Worm (Caenorhabditis elegans) whole organism, L1 larva: ENCODE measurements around the gene F44E5.1.

Experiments used
- C04F5.9 ChIP-seq: sonication (generic microtip); optimal IDR thresholded peaks from 2 replicates; lab custom pipeline; 2016; ENCODE audit warnings: missing genetic modification characterization, missing compliant biosample characterization
- C16A3.4 ChIP-seq: fragments of 150-350 bp; optimal IDR thresholded peaks from 2 replicates; lab custom pipeline; 2014; ENCODE audit warnings: missing biosample characterization, missing genetic modification characterization
- C34B4.2 ChIP-seq: sonication (generic microtip); optimal IDR thresholded peaks from 2 replicates; lab custom pipeline; 2017; ENCODE audit warnings: mild to moderate bottlenecking, missing genetic modification characterization, missing compliant biosample characterization
- F16B12.6 ChIP-seq: fragments of 150-350 bp; optimal IDR thresholded peaks from 2 replicates; lab custom pipeline; 2014; ENCODE audit warnings: missing biosample characterization, missing genetic modification characterization
- Y116A8C.19 ChIP-seq: sonication (generic microtip); optimal IDR thresholded peaks from 2 replicates; lab custom pipeline; 2016; ENCODE audit warnings: missing compliant biosample characterization, missing genetic modification characterization, borderline replicate concordance
- alr-1 ChIP-seq: fragments of 200-800 bp; sonication (Bioruptor generic); optimal IDR thresholded peaks from 2 replicates; lab custom pipeline; 2018; ENCODE audit warnings: borderline replicate concordance, mild to moderate bottlenecking, missing genetic modification characterization, missing compliant biosample characterization
- aly-2 ChIP-seq: fragments of 150-350 bp; optimal IDR thresholded peaks from 2 replicates; lab custom pipeline; 2014; ENCODE audit warnings: missing biosample characterization, missing genetic modification characterization
- ama-1 ChIP-seq: fragments of 150-350 bp; optimal IDR thresholded peaks from 2 replicates; lab custom pipeline; 2014
- ceh-63 ChIP-seq: fragments of 200-800 bp; sonication (Bioruptor generic); optimal IDR thresholded peaks from 2 replicates; lab custom pipeline; 2018; ENCODE audit warnings: mild to moderate bottlenecking, missing genetic modification characterization, missing compliant biosample characterization
- ceh-8 ChIP-seq: fragments of 200-800 bp; sonication (Bioruptor generic); optimal IDR thresholded peaks from 2 replicates; lab custom pipeline; 2018; ENCODE audit warnings: mild to moderate bottlenecking, missing genetic modification characterization, moderate library complexity, missing compliant biosample characterization
- ceh-88 ChIP-seq: fragments of 200-800 bp; sonication (Bioruptor generic); IDR thresholded peaks from 2 replicates; pipeline ENCODE4 v1.3.6; 2022; ENCODE audit warnings: missing genetic modification characterization, missing compliant biosample characterization
- ceh-90 ChIP-seq: sonication (generic microtip); optimal IDR thresholded peaks from 2 replicates; lab custom pipeline; 2016; ENCODE audit warnings: missing genetic modification characterization, missing compliant biosample characterization
- dpl-1 ChIP-seq, 3 experiments: fragments of 150-350 bp in 2 of 3; sonication (generic microtip) in 1 of 3; optimal IDR thresholded peaks; 2 replicates each; lab custom pipeline; 2014 to 2017; ENCODE audit warnings: missing biosample characterization in 3 of 3, missing genetic modification characterization in 3 of 3, missing genetic modification reagents in 3 of 3
- dsc-1 ChIP-seq: sonication (generic microtip); optimal IDR thresholded peaks from 2 replicates; lab custom pipeline; 2016; ENCODE audit warnings: mild to moderate bottlenecking, missing genetic modification characterization, missing compliant biosample characterization
- efl-3 ChIP-seq: fragments of 200-800 bp; sonication (Bioruptor generic); optimal IDR thresholded peaks from 2 replicates; lab custom pipeline; 2018; ENCODE audit warnings: mild to moderate bottlenecking, missing genetic modification characterization, missing compliant biosample characterization
- egl-27 ChIP-seq, 2 experiments: fragments of 150-350 bp in 1 of 2; sonication (generic microtip); optimal IDR thresholded peaks; 3 replicates each; lab custom pipeline; 2017 to 2018; ENCODE audit warnings: missing biosample characterization in 2 of 2, missing genetic modification characterization in 2 of 2, missing genetic modification reagents in 2 of 2
- elt-2 ChIP-seq: sonication (generic microtip); optimal IDR thresholded peaks from 2 replicates; lab custom pipeline; 2016; ENCODE audit warnings: missing genetic modification characterization, mild to moderate bottlenecking, inconsistent platforms, missing compliant biosample characterization, missing genetic modification reagents
- ets-5 ChIP-seq: fragments of 200-800 bp; sonication (Bioruptor generic); IDR thresholded peaks from 2 replicates; pipeline ENCODE4 v1.3.6; 2022; ENCODE audit warnings: missing genetic modification characterization, missing compliant biosample characterization
- fkh-10 ChIP-seq: sonication (generic microtip); optimal IDR thresholded peaks from 2 replicates; lab custom pipeline; 2017; ENCODE audit warnings: missing biosample characterization, missing genetic modification reagents, missing genetic modification characterization
- fkh-4 ChIP-seq: sonication (generic microtip); optimal IDR thresholded peaks from 2 replicates; lab custom pipeline; 2016; ENCODE audit warnings: missing compliant biosample characterization, missing genetic modification characterization, borderline replicate concordance
- hlh-4 ChIP-seq: sonication (generic microtip); optimal IDR thresholded peaks from 2 replicates; lab custom pipeline; 2016; ENCODE audit warnings: mild to moderate bottlenecking, missing genetic modification characterization, missing compliant biosample characterization
- hpl-2 ChIP-seq: fragments of 150-350 bp; optimal IDR thresholded peaks from 2 replicates; lab custom pipeline; 2014; ENCODE audit warnings: missing biosample characterization, missing genetic modification reagents, missing genetic modification characterization
- irx-1 ChIP-seq: sonication (generic microtip); optimal IDR thresholded peaks from 2 replicates; lab custom pipeline; 2016; ENCODE audit warnings: missing genetic modification characterization, missing compliant biosample characterization
- isw-1 ChIP-seq: fragments of 200-800 bp; sonication (Bioruptor generic); IDR thresholded peaks from 2 replicates; pipeline ENCODE4 v1.3.6; 2022; ENCODE audit warnings: missing genetic modification characterization, missing compliant biosample characterization
- jun-1 ChIP-seq: fragments of 150-350 bp; optimal IDR thresholded peaks from 2 replicates; lab custom pipeline; 2014; ENCODE audit warnings: missing biosample characterization, missing genetic modification reagents, missing genetic modification characterization
- lin-13 ChIP-seq: fragments of 150-350 bp; optimal IDR thresholded peaks from 2 replicates; lab custom pipeline; 2014; ENCODE audit warnings: missing biosample characterization, missing genetic modification reagents, missing genetic modification characterization
- lin-14 ChIP-seq: fragments of 200-800 bp; sonication (Bioruptor generic); optimal IDR thresholded peaks from 2 replicates; lab custom pipeline; 2018; ENCODE audit warnings: mild to moderate bottlenecking, missing genetic modification characterization, moderate library complexity, missing compliant biosample characterization
- lin-15B ChIP-seq: fragments of 150-350 bp; sonication (generic microtip); optimal IDR thresholded peaks from 3 replicates; lab custom pipeline; 2014; ENCODE audit warnings: missing biosample characterization, missing genetic modification characterization
- lin-35 ChIP-seq, 2 experiments: fragments of 150-350 bp; optimal IDR thresholded peaks; 2 replicates each; lab custom pipeline; 2014; ENCODE audit warnings: missing biosample characterization in 2 of 2, missing genetic modification characterization in 2 of 2, missing genetic modification reagents in 2 of 2
- lin-39 ChIP-seq: fragments of 150-350 bp; optimal IDR thresholded peaks from 2 replicates; lab custom pipeline; 2014; ENCODE audit warnings: missing biosample characterization, missing genetic modification reagents, missing genetic modification characterization
- lir-3 ChIP-seq: sonication (generic microtip); optimal IDR thresholded peaks from 2 replicates; lab custom pipeline; 2016; ENCODE audit warnings: mild to moderate bottlenecking, missing genetic modification characterization, moderate library complexity, missing compliant biosample characterization; ENCODE audit not compliant: poor library complexity
- mdl-1 ChIP-seq, 2 experiments: fragments of 150-350 bp; optimal IDR thresholded peaks; 2 replicates each; lab custom pipeline; 2014 to 2017; ENCODE audit warnings: missing biosample characterization in 2 of 2, missing genetic modification characterization in 2 of 2, inconsistent platforms in 1 of 2
- mef-2 ChIP-seq: fragments of 150-350 bp; optimal IDR thresholded peaks from 2 replicates; lab custom pipeline; 2014; ENCODE audit warnings: missing biosample characterization, missing genetic modification characterization
- nhr-11 ChIP-seq: fragments of 150-350 bp; optimal IDR thresholded peaks from 2 replicates; lab custom pipeline; 2014; ENCODE audit warnings: missing biosample characterization, missing genetic modification characterization
- nhr-12 ChIP-seq: sonication (generic microtip); optimal IDR thresholded peaks from 2 replicates; lab custom pipeline; 2017; ENCODE audit warnings: missing biosample characterization, missing genetic modification characterization
- nhr-19 ChIP-seq: fragments of 200-800 bp; sonication (Bioruptor generic); conservative IDR thresholded peaks from 2 replicates; pipeline ENCODE4 v1.3.6; 2022; ENCODE audit warnings: missing genetic modification characterization, missing compliant biosample characterization
- nhr-20 ChIP-seq: sonication (generic microtip); optimal IDR thresholded peaks from 2 replicates; lab custom pipeline; 2016; ENCODE audit warnings: mild to moderate bottlenecking, missing genetic modification characterization, missing compliant biosample characterization
- nhr-237 ChIP-seq: fragments of 150-350 bp; optimal IDR thresholded peaks from 2 replicates; lab custom pipeline; 2014; ENCODE audit warnings: missing biosample characterization, missing genetic modification characterization
- nhr-28 ChIP-seq: fragments of 150-350 bp; optimal IDR thresholded peaks from 2 replicates; lab custom pipeline; 2014; ENCODE audit warnings: missing biosample characterization, missing genetic modification characterization
- nhr-47 ChIP-seq: sonication (generic microtip); optimal IDR thresholded peaks from 2 replicates; lab custom pipeline; 2016; ENCODE audit warnings: mild to moderate bottlenecking, missing genetic modification characterization, moderate library complexity, missing compliant biosample characterization
- nhr-77 ChIP-seq: fragments of 150-350 bp; optimal IDR thresholded peaks from 2 replicates; lab custom pipeline; 2014; ENCODE audit warnings: missing biosample characterization, missing genetic modification characterization
- nhr-84 ChIP-seq: sonication (generic microtip); optimal IDR thresholded peaks from 2 replicates; lab custom pipeline; 2017; ENCODE audit warnings: missing biosample characterization, missing genetic modification characterization
- nhr-85 ChIP-seq: sonication (generic microtip); peaks from one replicate; lab custom pipeline; 2016; ENCODE audit warnings: missing genetic modification characterization, inconsistent platforms, missing compliant biosample characterization
- sup-37 ChIP-seq: fragments of 200-800 bp; sonication (Bioruptor generic); optimal IDR thresholded peaks from 2 replicates; lab custom pipeline; 2018; ENCODE audit warnings: mild to moderate bottlenecking, missing genetic modification characterization, missing compliant biosample characterization
- swsn-7 ChIP-seq: sonication (generic microtip); optimal IDR thresholded peaks from 2 replicates; lab custom pipeline; 2016; ENCODE audit warnings: missing genetic modification characterization, missing compliant biosample characterization
- tbx-2 ChIP-seq: sonication (generic microtip); optimal IDR thresholded peaks from 2 replicates; lab custom pipeline; 2016; ENCODE audit warnings: missing genetic modification characterization, missing compliant biosample characterization
- tlp-1 ChIP-seq: fragments of 150-350 bp; optimal IDR thresholded peaks from 2 replicates; lab custom pipeline; 2014; ENCODE audit warnings: missing biosample characterization, missing genetic modification characterization
- unc-30 ChIP-seq: sonication (generic microtip); optimal IDR thresholded peaks from 2 replicates; lab custom pipeline; 2017; ENCODE audit warnings: missing biosample characterization, missing genetic modification characterization
- unc-62 ChIP-seq: fragments of 150-350 bp; optimal IDR thresholded peaks from 2 replicates; lab custom pipeline; 2014; ENCODE audit warnings: missing biosample characterization, missing genetic modification reagents, missing genetic modification characterization
- unc-98 ChIP-seq: fragments of 200-800 bp; sonication (Bioruptor generic); IDR thresholded peaks from 2 replicates; pipeline ENCODE4 v1.3.6; 2022; ENCODE audit warnings: missing genetic modification characterization, missing compliant biosample characterization
- vab-15 ChIP-seq: sonication (generic microtip); optimal IDR thresholded peaks from 2 replicates; lab custom pipeline; 2017; ENCODE audit warnings: missing genotype, mild to moderate bottlenecking, missing genetic modification characterization, missing compliant biosample characterization
- zip-4 ChIP-seq: fragments of 200-800 bp; sonication (Bioruptor generic); optimal IDR thresholded peaks from 2 replicates; lab custom pipeline; 2018; ENCODE audit warnings: mild to moderate bottlenecking, missing genetic modification characterization, moderate library complexity, missing compliant biosample characterization
- ztf-11 ChIP-seq, 2 experiments: sonication (generic microtip); optimal IDR thresholded peaks; 2 replicates each; lab custom pipeline; 2016 to 2017; ENCODE audit warnings: missing genetic modification characterization in 2 of 2, missing biosample characterization in 1 of 2, missing compliant biosample characterization in 1 of 2
- ztf-4 ChIP-seq: fragments of 150-350 bp; optimal IDR thresholded peaks from 2 replicates; lab custom pipeline; 2014; ENCODE audit warnings: missing biosample characterization, missing genetic modification characterization

Gene F44E5.1

DNA sequence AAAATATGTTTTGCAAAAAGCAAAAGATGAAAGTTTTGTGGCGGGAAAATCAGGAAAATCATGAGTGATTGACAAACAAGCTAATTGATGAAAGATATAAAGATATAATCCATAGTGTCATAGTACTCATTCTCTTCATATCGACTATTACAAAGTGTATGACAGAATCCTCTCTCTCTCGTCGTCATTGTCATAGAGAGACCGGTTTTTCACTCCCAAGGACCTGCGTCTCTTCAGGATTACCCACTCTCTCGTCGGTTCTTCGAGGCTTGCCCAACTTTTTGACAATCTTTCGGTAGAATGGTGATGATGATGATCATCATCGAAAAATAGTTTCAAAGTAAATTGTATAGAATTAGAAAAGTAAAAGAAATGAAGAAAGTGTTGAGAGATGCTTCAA is 37.0 kb downstream of the F44E5.1 start (continued):
- TF ChIP-seq nhr-12 (no peak), C16A3.4 (tag; lab: Kevin White, UChicago) (no peak), dsc-1 (tag; lab: Kevin White, UChicago) (no peak), lin-15B (no peak), vab-15 (no peak), tlp-1 (tag; lab: Kevin White, UChicago) (no peak), ztf-11 (tag; optimal IDR thresholded peaks at IDR 0.05; lab: Kevin White, UChicago) (no peak), mef-2 (tag; lab: Kevin White, UChicago) (no peak), fkh-10 (no peak), fkh-4 (tag; lab: Kevin White, UChicago) (no peak), ztf-4 (peak; percentile 69), alr-1 (tag; lab: Kevin White, UChicago) (no peak), nhr-28 (tag; lab: Kevin White, UChicago) (no peak), aly-2 (no peak), nhr-20 (tag; lab: Kevin White, UChicago) (peak; percentile 74), jun-1 (tag; lab: Kevin White, UChicago) (no peak), lin-14 (GFP tag; lab: Kevin White, UChicago) (peak; percentile 88), C34B4.2 (tag; lab: Kevin White, UChicago) (no peak), tbx-2 (tag; lab: Kevin White, UChicago) (peak; percentile 57), ceh-88 (GFP tag; lab: Robert Waterston, UW) (no peak), sup-37 (no peak), nhr-237 (tag; lab: Kevin White, UChicago) (no peak), nhr-84 (no peak), nhr-19 (GFP tag; lab: Robert Waterston, UW) (peak; percentile 41; the same call in 1 of the 2 replicates), ets-5 (GFP tag; lab: Robert Waterston, UW) (no peak), egl-27 (tag; optimal IDR thresholded peaks at IDR 0.05; lab: Kevin White, UChicago) (no peak), nhr-85 (tag; lab: Kevin White, UChicago) (peak; percentile 93), C04F5.9 (tag; lab: Kevin White, UChicago) (no peak), isw-1 (GFP tag; lab: Robert Waterston, UW) (no peak), swsn-7 (tag; lab: Kevin White, UChicago) (peak; percentile 22), lin-35 (GFP tag; optimal IDR thresholded peaks at IDR 0.05; lab: Kevin White, UChicago) (peak in 1 of 2 experiments; percentile 47), ceh-90 (tag; lab: Kevin White, UChicago) (no peak), nhr-11 (tag; lab: Kevin White, UChicago) (no peak), dpl-1 (GFP tag; optimal IDR thresholded peaks at IDR 0.05; lab: Kevin White, UChicago) (peak in 1 of 3 experiments; percentile 30), lin-13 (no peak), unc-30 (tag; lab: Kevin White, UChicago) (no peak), lin-39 (tag; lab: Kevin White, UChicago) (no peak), unc-98 (GFP tag; lab: Robert Waterston, UW) (no peak), mdl-1 (tag; optimal IDR thresholded peaks at IDR 0.05; lab: Kevin White, UChicago) (peak in 1 of 2 experiments; percentile 18), ceh-63 (GFP tag; lab: Kevin White, UChicago) (no peak), irx-1 (tag; lab: Kevin White, UChicago) (no peak), hpl-2 (GFP tag; lab: Kevin White, UChicago) (no peak), F16B12.6 (tag; lab: Kevin White, UChicago) (no peak), hlh-4 (tag; lab: Kevin White, UChicago) (no peak), zip-4 (GFP tag; lab: Kevin White, UChicago) (no peak), ama-1 (lab: Kevin White, UChicago) (no peak), efl-3 (no peak), unc-62 (GFP tag; lab: Kevin White, UChicago) (no peak), elt-2 (tag; lab: Kevin White, UChicago) (no peak), ceh-8 (no peak), nhr-77 (tag; lab: Kevin White, UChicago) (no peak), lir-3 (peak; percentile 23), Y116A8C.19 (no peak), nhr-47 (tag; lab: Kevin White, UChicago) (peak; percentile 16)
